Fruit fly (Drosophila melanogaster) whole organism, adult: ENCODE measurements around the gene CG17819.

Experiments used
- CG33017 ChIP-seq: fragments of 200-800 bp; sonication (Bioruptor generic); optimal IDR thresholded peaks from 2 replicates; lab custom pipeline; 2018; ENCODE audit warnings: missing biosample characterization, mild to moderate bottlenecking, missing genetic modification characterization, moderate library complexity
- Clk ChIP-seq: fragments of 200-800 bp; sonication (Bioruptor generic); optimal IDR thresholded peaks from 2 replicates; lab custom pipeline; 2017; ENCODE audit warnings: missing biosample characterization, missing genetic modification characterization
- Mnt ChIP-seq: fragments of 200-800 bp; sonication (Bioruptor generic); optimal IDR thresholded peaks from 2 replicates; lab custom pipeline; 2016; ENCODE audit warnings: missing biosample characterization, mild to moderate bottlenecking, missing genetic modification characterization
- kay ChIP-seq: fragments of 200-800 bp; sonication (Bioruptor generic); peaks from one replicate; lab custom pipeline; 2016; ENCODE audit warnings: missing biosample characterization, missing genetic modification characterization, borderline replicate concordance

dm6 chr3R:21836201-21836504, 49.2 kb downstream of the CG17819 start:
- TF ChIP-seq Clk (no peak), CG33017 (tag; lab: Kevin White, UChicago) (no peak), kay (GFP tag; lab: Kevin White, UChicago) (no peak), Mnt (no peak)
